Fruit fly (Drosophila melanogaster) whole organism, prepupa: ENCODE measurements around the gene Pif1B.

ENCODE experiments used
- CG11294 ChIP-seq: fragments of 200-800 bp; sonication (Bioruptor generic); IDR thresholded peaks from 2 replicates; pipeline ENCODE4 v1.3.6; 2022; ENCODE audit warnings: missing biosample characterization, missing genetic modification characterization
- CG6276 ChIP-seq: fragments of 200-800 bp; sonication (Bioruptor generic); optimal IDR thresholded peaks from 2 replicates; lab custom pipeline; 2017; ENCODE audit warnings: missing biosample characterization, mild to moderate bottlenecking, missing genetic modification characterization
- Gug ChIP-seq: fragments of 200-800 bp; sonication (Bioruptor generic); IDR thresholded peaks from 2 replicates; pipeline ENCODE4 v1.3.6; 2022; ENCODE audit warnings: missing biosample characterization, missing genetic modification characterization
- OdsH ChIP-seq: fragments of 200-800 bp; sonication (Bioruptor generic); optimal IDR thresholded peaks from 3 replicates; lab custom pipeline; 2016; ENCODE audit warnings: missing biosample characterization, missing genetic modification characterization
- Smox ChIP-seq: fragments of 200-800 bp; sonication (Bioruptor generic); optimal IDR thresholded peaks from 3 replicates; lab custom pipeline; 2016; ENCODE audit warnings: missing biosample characterization, missing genetic modification characterization

- no peak for TF ChIP-seq Gug (GFP tag; lab: Robert Waterston, UW)
- TF ChIP-seq OdsH (GFP tag; lab: Kevin White, UChicago), result no peak
- no peak for TF ChIP-seq CG11294
- TF ChIP-seq CG6276 (GFP tag; lab: Kevin White, UChicago), result no peak
- TF ChIP-seq Smox (GFP tag; lab: Kevin White, UChicago), result no peak
These were observed 20.3 kb downstream of the Pif1B start, which contains the start of gene CG33189 for dm6 chr3R:8780689-8781088.
